Worm (Caenorhabditis elegans) whole organism, midembryonic: Measurements from ENCODE around the gene F02E11.4.

ENCODE experiments used
- T22C8.4 ChIP-seq: fragments of 200-800 bp; sonication (Bioruptor generic); IDR thresholded peaks from 2 replicates; pipeline ENCODE4 v1.3.6; 2022; ENCODE audit warnings: missing genetic modification characterization, missing compliant biosample characterization
- cog-1 ChIP-seq: sonication (generic microtip); optimal IDR thresholded peaks from 2 replicates; lab custom pipeline; 2016; ENCODE audit warnings: missing genetic modification characterization, missing compliant biosample characterization
- flt-1 ChIP-seq: fragments of 200-800 bp; sonication (Bioruptor generic); IDR thresholded peaks from 2 replicates; pipeline ENCODE4 v1.3.6; 2022; ENCODE audit warnings: missing genetic modification characterization, missing compliant biosample characterization
- klf-2 ChIP-seq: fragments of 200-800 bp; sonication (Bioruptor generic); conservative IDR thresholded peaks from 2 replicates; pipeline ENCODE4 v1.3.6; 2022; ENCODE audit warnings: missing genetic modification reagents, missing genetic modification characterization, missing compliant biosample characterization
- ref-1 ChIP-seq: fragments of 200-800 bp; sonication (Bioruptor generic); conservative IDR thresholded peaks from 2 replicates; pipeline ENCODE4 v1.3.6; 2022; ENCODE audit warnings: missing genetic modification reagents, missing genetic modification characterization, missing compliant biosample characterization
- tab-1 ChIP-seq: fragments of 200-800 bp; sonication (Bioruptor generic); IDR thresholded peaks from 2 replicates; pipeline ENCODE4 v1.3.6; 2022; ENCODE audit warnings: missing genetic modification characterization, missing compliant biosample characterization
- ztf-23 ChIP-seq: fragments of 200-800 bp; sonication (Bioruptor generic); IDR thresholded peaks from 2 replicates; pipeline ENCODE4 v1.3.6; 2022; ENCODE audit warnings: missing genetic modification reagents, missing genetic modification characterization, missing compliant biosample characterization
- ztf-29 ChIP-seq: fragments of 200-800 bp; sonication (Bioruptor generic); IDR thresholded peaks from 2 replicates; pipeline ENCODE4 v1.3.6; 2022; ENCODE audit warnings: missing genetic modification reagents, missing genetic modification characterization, missing compliant biosample characterization

- TF ChIP-seq T22C8.4 (GFP tag; lab: Robert Waterston, UW), result no peak
- no peak for TF ChIP-seq flt-1 (GFP tag; lab: Robert Waterston, UW)
- no peak for TF ChIP-seq cog-1 (tag; lab: Kevin White, UChicago)
- TF ChIP-seq ztf-23 (GFP tag; lab: Robert Waterston, UW), result no peak
- TF ChIP-seq ref-1 (GFP tag; lab: Robert Waterston, UW), result no peak
- TF ChIP-seq klf-2 (GFP tag; lab: Robert Waterston, UW), result no peak
- TF ChIP-seq ztf-29 (GFP tag; lab: Robert Waterston, UW), result no peak
- no peak for TF ChIP-seq tab-1 (GFP tag; lab: Robert Waterston, UW)
Observed at ce11 chrII:3250195-3250594, 27.4 kb downstream of the F02E11.4 start.
